Worm (Caenorhabditis elegans): ENCODE results near the gene str-196.

The str-196 gene

DNA sequence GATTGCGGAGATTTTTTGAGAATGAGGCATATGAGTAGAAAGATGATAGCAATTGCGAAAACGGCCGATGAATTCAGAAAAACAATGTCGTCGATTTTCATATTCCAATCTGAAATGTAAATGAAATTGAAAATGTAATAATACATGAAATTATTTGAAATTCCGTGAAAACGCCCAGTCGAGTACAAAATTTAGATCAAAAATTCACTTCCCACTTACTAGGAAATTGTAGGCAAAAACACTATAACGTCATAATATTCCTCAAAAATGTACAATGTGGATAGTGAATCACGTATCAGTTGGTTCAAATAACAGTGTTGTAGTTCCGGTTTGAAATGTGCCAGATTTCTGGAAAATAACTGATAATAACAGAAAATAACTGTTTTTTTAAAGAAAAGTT lies 9.7 kb downstream of the str-196 start, which contains the start of gene str-256:
str-256 (minus strand) TSS at position 101 of the 400 bp plus-strand sequence.
- TF ChIP-seq unc-39 (tag; optimal IDR thresholded peaks at IDR 0.05) (no peak), zag-1 (tag; optimal IDR thresholded peaks at IDR 0.05) (no peak), lsy-2 (tag; optimal IDR thresholded peaks at IDR 0.05) (no peak), sma-9 (GFP tag; optimal IDR thresholded peaks at IDR 0.05) (no peak), sma-9 (tag; optimal IDR thresholded peaks at IDR 0.05) (no peak), nhr-21 (tag; optimal IDR thresholded peaks at IDR 0.05) (no peak), nhr-77 (tag; optimal IDR thresholded peaks at IDR 0.05) (no peak), ztf-1 (GFP tag; conservative IDR thresholded peaks at IDR 0.05) (no peak), unc-62 (GFP tag; optimal IDR thresholded peaks at IDR 0.05) (no peak), ceh-82 (tag; optimal IDR thresholded peaks at IDR 0.05) (no peak), nhr-237 (tag; optimal IDR thresholded peaks at IDR 0.05) (no peak), elt-1 (tag; optimal IDR thresholded peaks at IDR 0.05) (no peak), skn-1 (tag; optimal IDR thresholded peaks at IDR 0.05) (no peak), nhr-12 (tag; optimal IDR thresholded peaks at IDR 0.05) (no peak), ztf-11 (tag; optimal IDR thresholded peaks at IDR 0.05) (no peak), lin-39 (tag; optimal IDR thresholded peaks at IDR 0.05) (no peak), nhr-25 (tag; optimal IDR thresholded peaks at IDR 0.05) (no peak), ZK546.5 (tag; optimal IDR thresholded peaks at IDR 0.05) (no peak), nhr-6 (tag; optimal IDR thresholded peaks at IDR 0.05) (no peak), mdl-1 (tag; optimal IDR thresholded peaks at IDR 0.05) (no peak)

DNA sequence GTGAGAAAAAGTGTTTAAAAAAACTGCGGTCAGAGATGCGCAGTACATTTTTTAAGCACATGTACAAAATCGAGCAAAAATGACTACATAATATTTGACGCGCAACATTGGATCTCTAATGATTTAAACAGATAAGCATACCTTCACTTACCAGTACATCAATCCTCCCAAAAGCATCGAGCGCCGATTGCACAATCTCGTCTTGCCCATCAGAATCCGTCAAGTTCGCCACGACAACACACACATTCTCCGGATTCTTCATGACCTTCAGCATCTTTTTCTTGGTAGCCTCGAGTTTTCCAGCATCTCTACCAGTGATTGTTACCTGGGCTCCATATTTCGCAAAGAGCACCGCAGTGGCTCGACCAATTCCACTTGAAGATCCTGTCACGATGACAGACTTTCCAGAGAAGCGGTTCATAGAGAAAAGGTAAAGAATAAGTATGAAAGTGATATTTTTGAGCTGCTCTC lies 11.3 kb downstream of the str-196 start, which contains the start of gene T01G6.10:
T01G6.10 (minus strand) TSS at position 421 of the 471 bp plus-strand sequence.
- TF ChIP-seq sem-4 (tag; optimal IDR thresholded peaks at IDR 0.05) (no peak), egl-27 (tag; optimal IDR thresholded peaks at IDR 0.05) (no peak), gmeb-1 (tag; optimal IDR thresholded peaks at IDR 0.05) (no peak), mab-5 (tag; optimal IDR thresholded peaks at IDR 0.05) (no peak), lsy-2 (tag; optimal IDR thresholded peaks at IDR 0.05) (no peak), nhr-12 (tag; optimal IDR thresholded peaks at IDR 0.05) (no peak), blmp-1 (tag; optimal IDR thresholded peaks at IDR 0.05; ENCODE audit: insufficient read depth) (no peak), nhr-6 (tag; optimal IDR thresholded peaks at IDR 0.05) (no peak), ama-1 (optimal IDR thresholded peaks at IDR 0.05) (no peak), unc-55 (GFP tag; optimal IDR thresholded peaks at IDR 0.05) (no peak), nhr-237 (tag; optimal IDR thresholded peaks at IDR 0.05) (no peak), unc-39 (tag; optimal IDR thresholded peaks at IDR 0.05) (no peak), F13H6.1 (tag; optimal IDR thresholded peaks at IDR 0.05) (no peak), dmd-4 (tag; optimal IDR thresholded peaks at IDR 0.05) (no peak), unc-62 (GFP tag; optimal IDR thresholded peaks at IDR 0.05) (no peak), ceh-16 (tag; optimal IDR thresholded peaks at IDR 0.05) (no peak), ztf-4 (tag; optimal IDR thresholded peaks at IDR 0.05) (no peak), mdl-1 (tag; optimal IDR thresholded peaks at IDR 0.05) (no peak), skn-1 (tag; optimal IDR thresholded peaks at IDR 0.05) (no peak)

DNA sequence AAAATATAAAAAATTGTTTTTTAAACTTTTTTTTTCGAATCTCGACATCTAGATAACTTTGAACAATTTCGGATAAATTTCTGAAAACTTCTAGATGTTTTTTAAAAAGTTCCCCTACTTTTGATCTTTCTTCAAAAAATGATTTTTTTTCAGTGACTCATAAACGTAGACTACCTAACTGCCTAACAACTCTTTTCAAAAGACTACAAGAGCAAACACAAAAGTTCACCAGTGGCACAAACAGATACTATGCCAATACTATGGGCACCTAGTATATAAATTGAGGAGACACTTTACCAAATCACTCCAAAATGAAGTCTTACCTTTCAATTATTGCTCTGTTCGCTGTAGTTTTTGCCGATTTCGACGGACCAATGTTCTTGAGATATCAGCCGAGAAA lies 12.2 kb downstream of the str-196 start, which contains the start of gene srlf-35:
srlf-35 (plus strand) TSS at position 301 of the 400 bp plus-strand sequence.
- TF ChIP-seq nhr-129 (tag; optimal IDR thresholded peaks at IDR 0.05) = no peak
- TF ChIP-seq mab-5 (tag; optimal IDR thresholded peaks at IDR 0.05) = no peak
- no peak for TF ChIP-seq gmeb-1 (tag; optimal IDR thresholded peaks at IDR 0.05)
- no peak for TF ChIP-seq dmd-4 (tag; optimal IDR thresholded peaks at IDR 0.05)
- TF ChIP-seq egl-27 (tag; optimal IDR thresholded peaks at IDR 0.05) = no peak
- TF ChIP-seq ama-1 (optimal IDR thresholded peaks at IDR 0.05) = no peak
- TF ChIP-seq nhr-6 (tag; optimal IDR thresholded peaks at IDR 0.05) = no peak
- TF ChIP-seq sma-9 (GFP tag; optimal IDR thresholded peaks at IDR 0.05) = no peak
- TF ChIP-seq sma-9 (tag; optimal IDR thresholded peaks at IDR 0.05) = no peak
- no peak for TF ChIP-seq lsy-2 (tag; optimal IDR thresholded peaks at IDR 0.05)
- no peak for TF ChIP-seq nhr-10 (tag; optimal IDR thresholded peaks at IDR 0.05)

DNA sequence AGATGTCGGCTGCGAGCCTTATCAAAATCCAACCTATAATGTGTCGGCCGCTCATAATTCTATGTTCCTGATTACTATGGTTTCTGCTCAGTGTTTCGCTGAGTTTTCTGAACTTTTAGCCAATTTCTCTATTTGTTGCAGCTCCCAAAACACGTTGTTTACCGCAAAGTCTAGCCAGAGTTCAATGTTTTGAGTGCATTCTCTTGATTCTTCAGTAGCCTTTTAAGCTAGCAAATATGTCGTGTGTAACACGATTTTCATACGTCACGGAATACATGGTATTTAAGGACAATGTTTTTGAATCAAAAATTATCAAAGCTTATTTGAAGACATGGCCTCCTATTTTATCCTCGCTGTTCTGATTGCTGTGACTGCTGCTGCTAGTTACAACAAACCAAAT lies 13.7 kb downstream of the str-196 start, which contains the start of gene srlf-19:
srlf-19 (plus strand) TSS at position 301 of the 400 bp plus-strand sequence.
- TF ChIP-seq lin-13 (GFP tag; optimal IDR thresholded peaks at IDR 0.05) (no peak), lin-11 (tag; optimal IDR thresholded peaks at IDR 0.05) (no peak), nhr-77 (tag; optimal IDR thresholded peaks at IDR 0.05) (no peak), nhr-12 (tag; optimal IDR thresholded peaks at IDR 0.05) (no peak), blmp-1 (tag; optimal IDR thresholded peaks at IDR 0.05; ENCODE audit: insufficient read depth) (no peak), ama-1 (optimal IDR thresholded peaks at IDR 0.05) (no peak), ztf-4 (tag; optimal IDR thresholded peaks at IDR 0.05) (no peak), nhr-129 (tag; optimal IDR thresholded peaks at IDR 0.05) (no peak), elt-1 (tag; optimal IDR thresholded peaks at IDR 0.05) (no peak), elt-3 (tag; optimal IDR thresholded peaks at IDR 0.05) (no peak), ceh-82 (tag; optimal IDR thresholded peaks at IDR 0.05) (no peak), sma-9 (GFP tag; optimal IDR thresholded peaks at IDR 0.05) (no peak), sma-9 (tag; optimal IDR thresholded peaks at IDR 0.05) (no peak)
